Fruit fly (Drosophila melanogaster): ENCODE data around the gene t.
A peak's percentile ranks its signal among the peaks of the same experiment; 100 is the strongest.

Gene t

DNA sequence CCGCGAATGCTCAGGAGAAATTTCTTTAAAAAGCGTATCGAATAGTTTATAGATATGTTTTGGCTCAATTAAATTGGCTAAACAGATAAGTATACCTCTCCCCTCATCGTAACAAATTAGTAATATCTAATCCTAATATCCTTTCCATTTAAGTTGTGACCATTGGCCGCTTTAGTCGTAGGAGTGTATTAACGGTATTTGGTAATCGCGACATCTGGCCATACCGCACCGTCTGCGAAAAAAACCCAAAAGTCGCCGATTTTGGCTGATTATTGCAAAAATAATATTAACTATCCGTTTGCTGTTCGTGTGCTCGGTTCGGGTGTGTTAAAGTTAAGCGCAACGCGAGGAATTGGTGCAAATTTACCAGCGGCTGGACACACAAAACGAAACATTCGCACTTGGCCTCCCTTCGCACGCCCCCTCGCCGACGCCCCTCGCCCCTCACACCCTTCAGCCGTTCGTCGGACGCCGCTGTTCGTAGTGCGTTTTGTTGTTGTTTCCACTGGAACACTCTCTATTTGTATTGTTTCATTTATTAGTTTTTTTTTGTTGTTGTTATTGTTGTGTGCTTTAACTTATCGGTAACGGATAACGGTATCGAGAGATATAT is 24.2 kb upstream of the t start, which contains the start of the genes amx and Dsor1:
Gene amx (minus strand): TSS at position 166 of the 613 bp plus-strand sequence.
Gene Dsor1 (plus strand): TSS at position 172 of the 613 bp plus-strand sequence.
- TF ChIP-seq lbe (GFP tag; optimal IDR thresholded peaks at IDR 0.05) (no peak), Sin3A (optimal IDR thresholded peaks at IDR 0.05) (peak; percentile 52), Gsc (GFP tag; IDR thresholded peaks at IDR 0.05) (no peak), caup (GFP tag; optimal IDR thresholded peaks at IDR 0.05; ENCODE audit: severe bottlenecking) (no peak), Atf6 (GFP tag; IDR thresholded peaks at IDR 0.05) (no peak), CG12659 (GFP tag; optimal IDR thresholded peaks at IDR 0.05) (peak; percentile 33), CG4360 (GFP tag; IDR thresholded peaks at IDR 0.05) (peak; percentile 34; the same call in 1 of the 2 replicates), CG14710 (tag; optimal IDR thresholded peaks at IDR 0.05) (peak; percentile 30), CG2712 (tag; optimal IDR thresholded peaks at IDR 0.05) (no peak), chm (GFP tag; IDR thresholded peaks at IDR 0.05) (no peak), Lhr (GFP tag; optimal IDR thresholded peaks at IDR 0.05) (peak; percentile 24), CG14014 (GFP tag; IDR thresholded peaks at IDR 0.05) (no peak), Nf-YC (tag; optimal IDR thresholded peaks at IDR 0.05) (peak; percentile 14), CG8089 (GFP tag; optimal IDR thresholded peaks at IDR 0.05) (no peak), lab (GFP tag; optimal IDR thresholded peaks at IDR 0.05) (no peak), Mrtf (GFP tag; IDR thresholded peaks at IDR 0.05) (no peak), luna (GFP tag; optimal IDR thresholded peaks at IDR 0.05) (no peak), unpg (GFP tag; optimal IDR thresholded peaks at IDR 0.05) (no peak), Oaz (GFP tag; IDR thresholded peaks at IDR 0.05) (no peak), z (GFP tag; IDR thresholded peaks at IDR 0.05) (no peak), Pdp1 (GFP tag; optimal IDR thresholded peaks at IDR 0.05) (peak in 1 of 2 experiments; percentile 3), ham (GFP tag; IDR thresholded peaks at IDR 0.05) (no peak), toy (GFP tag; IDR thresholded peaks at IDR 0.05) (no peak), CG4328 (GFP tag; optimal IDR thresholded peaks at IDR 0.05) (no peak), Ptx1 (GFP tag; IDR thresholded peaks at IDR 0.05) (no peak), Adf1 (GFP tag; IDR thresholded peaks at IDR 0.05) (peak; percentile 23; the same call in 1 of the 2 replicates), sc (optimal IDR thresholded peaks at IDR 0.05) (no peak), sc (GFP tag; optimal IDR thresholded peaks at IDR 0.05) (no peak), row (GFP tag; IDR thresholded peaks at IDR 0.05) (peak; percentile 72), Sry-δ (GFP tag; optimal IDR thresholded peaks at IDR 0.05) (peak; percentile 26), croc (GFP tag; conservative IDR thresholded peaks at IDR 0.05) (no peak), GATAe (GFP tag; conservative IDR thresholded peaks at IDR 0.05) (no peak), CG7987 (GFP tag; optimal IDR thresholded peaks at IDR 0.05) (no peak), her (GFP tag; optimal IDR thresholded peaks at IDR 0.05) (no peak), CG10565 (GFP tag; optimal IDR thresholded peaks at IDR 0.05) (no peak), Ets97D (GFP tag; optimal IDR thresholded peaks at IDR 0.05) (peak; percentile 26), HLH4C (GFP tag; IDR thresholded peaks at IDR 0.05; ENCODE audit: partially characterized antibody) (no peak), CG1529 (GFP tag; optimal IDR thresholded peaks at IDR 0.05) (no peak), lmd (GFP tag; IDR thresholded peaks at IDR 0.05) (no peak), az2 (GFP tag; optimal IDR thresholded peaks at IDR 0.05) (no peak), CG9797 (GFP tag; optimal IDR thresholded peaks at IDR 0.05) (peak; percentile 77), CG5953 (GFP tag; IDR thresholded peaks at IDR 0.05) (no peak), CG10543 (GFP tag; optimal IDR thresholded peaks at IDR 0.05) (no peak), nerfin-1 (tag; optimal IDR thresholded peaks at IDR 0.05) (peak; percentile 36), hbn (GFP tag; IDR thresholded peaks at IDR 0.05; ENCODE audit: partially characterized antibody) (no peak), CG4820 (GFP tag; optimal IDR thresholded peaks at IDR 0.05) (no peak), trem (tag; optimal IDR thresholded peaks at IDR 0.05) (peak; percentile 50), slou (GFP tag; optimal IDR thresholded peaks at IDR 0.05) (no peak), sna (GFP tag; IDR thresholded peaks at IDR 0.05; ENCODE audit: partially characterized antibody) (no peak), hkb (optimal IDR thresholded peaks at IDR 0.05) (peak; percentile 60), hkb (GFP tag; IDR thresholded peaks at IDR 0.05) (no peak), CG10209 (GFP tag; optimal IDR thresholded peaks at IDR 0.05) (no peak)

Measured in whole organism, embryonic.